Fruit fly (Drosophila melanogaster): ENCODE data around the gene sick.

sick gene

DNA sequence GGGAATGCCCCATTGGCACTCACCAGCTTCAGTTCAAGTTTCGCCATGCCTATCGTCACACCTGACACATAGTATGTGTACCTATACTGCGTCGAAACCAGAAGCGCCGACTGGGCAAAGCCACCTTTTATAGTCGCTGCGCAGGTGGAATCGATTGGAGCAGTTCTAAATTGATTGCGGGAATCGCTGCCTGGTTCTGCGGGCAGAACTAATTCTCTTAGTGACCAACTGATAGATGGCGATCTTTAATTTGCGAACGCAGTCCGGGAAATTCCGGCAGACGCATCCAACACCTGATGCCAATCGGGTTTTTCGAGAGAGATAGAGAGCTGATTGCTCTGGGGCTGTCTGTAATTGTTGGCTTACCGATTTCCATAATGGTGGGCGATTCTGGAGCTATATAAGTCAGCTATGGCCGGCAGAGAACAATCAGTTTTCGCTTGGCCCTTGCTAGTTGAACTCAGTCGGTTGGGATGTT lies 166.1 kb downstream of the sick start, which contains the start of the genes CG13965 and CG16772:
TSS of gene CG13965 (minus strand) at position 101 of the 478 bp plus-strand sequence.
TSS of gene CG16772 (plus strand) at position 428 of the 478 bp plus-strand sequence.
- no peak for TF ChIP-seq Pif1A (GFP tag; optimal IDR thresholded peaks at IDR 0.05)
- TF ChIP-seq CG10348 (GFP tag; IDR thresholded peaks at IDR 0.05): no peak
- TF ChIP-seq CG4496 (GFP tag; IDR thresholded peaks at IDR 0.05): no peak
- TF ChIP-seq CG15710 (tag; optimal IDR thresholded peaks at IDR 0.05): no peak
- no peak for TF ChIP-seq Snoo (tag; optimal IDR thresholded peaks at IDR 0.05)
- TF ChIP-seq CG13204 (GFP tag; optimal IDR thresholded peaks at IDR 0.05): no peak
- no peak for TF ChIP-seq CG17806 (tag; optimal IDR thresholded peaks at IDR 0.05)
- TF ChIP-seq CG12605 (GFP tag; IDR thresholded peaks at IDR 0.05): no peak
- no peak for TF ChIP-seq EcR (GFP tag; optimal IDR thresholded peaks at IDR 0.05)
- TF ChIP-seq D1 (tag; optimal IDR thresholded peaks at IDR 0.05): no peak
- TF ChIP-seq CG34367 (tag; optimal IDR thresholded peaks at IDR 0.05): no peak

DNA sequence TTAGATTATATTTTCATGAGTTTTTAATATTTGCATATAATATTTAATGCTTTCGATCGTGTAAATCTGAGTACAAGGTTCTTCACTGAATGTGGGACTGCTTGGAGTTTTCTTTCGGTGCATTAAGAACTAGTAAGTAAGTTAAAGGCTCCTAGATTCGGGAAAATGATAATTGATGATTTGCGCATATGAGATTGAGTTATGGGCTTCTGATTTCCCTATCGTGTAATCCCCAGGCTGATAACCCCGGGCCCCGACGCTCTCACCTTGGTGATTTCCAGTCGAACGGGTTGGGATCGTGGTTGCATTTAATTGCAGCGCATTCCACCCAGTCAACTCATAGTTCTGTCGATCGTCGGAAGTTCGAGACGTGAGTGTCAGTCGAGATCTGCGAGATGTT lies 167.7 kb downstream of the sick start, which contains the start of gene CG10680:
TSS of gene CG10680 (plus strand) at position 301 of the 400 bp plus-strand sequence.
- TF ChIP-seq CG4496 (GFP tag; IDR thresholded peaks at IDR 0.05) (no peak), EcR (GFP tag; optimal IDR thresholded peaks at IDR 0.05) (peak; percentile 6), CG34367 (tag; optimal IDR thresholded peaks at IDR 0.05) (no peak)

DNA sequence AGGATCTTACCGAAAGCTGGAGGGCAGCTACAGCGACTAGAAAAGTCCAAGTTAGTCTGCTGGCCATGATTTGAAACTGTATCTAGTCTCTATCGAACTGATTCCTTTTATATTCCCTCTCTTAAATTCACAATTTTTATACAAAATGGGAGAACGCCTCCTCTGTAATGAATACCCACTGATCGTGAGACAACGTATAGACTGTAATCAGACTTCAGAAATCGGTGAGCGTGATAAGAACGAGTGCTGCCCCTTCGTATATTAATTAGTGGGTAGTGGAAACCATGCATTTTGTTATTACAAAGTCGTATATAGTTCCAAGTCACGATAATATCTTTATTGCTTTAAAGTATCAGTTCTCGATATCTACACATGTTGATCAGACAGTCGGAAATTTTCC lies 170.2 kb downstream of the sick start, which contains the start of gene OS9:
TSS of gene OS9 (minus strand) at position 101 of the 400 bp plus-strand sequence.
- no peak for TF ChIP-seq Ets98B (GFP tag; IDR thresholded peaks at IDR 0.05)
- no peak for TF ChIP-seq D1 (tag; optimal IDR thresholded peaks at IDR 0.05)
- no peak for TF ChIP-seq CG8301 (tag; optimal IDR thresholded peaks at IDR 0.05)
- TF ChIP-seq CG34367 (tag; optimal IDR thresholded peaks at IDR 0.05): no peak

dm6 chr2L:19967390-19967789 lies 171.2 kb downstream of the sick start, which contains the start of gene Hf:
Hf (minus strand) TSS chr2L:19967685.
- no peak for TF ChIP-seq CG17806 (tag; optimal IDR thresholded peaks at IDR 0.05)
- no peak for TF ChIP-seq EcR (GFP tag; optimal IDR thresholded peaks at IDR 0.05)
- no peak for TF ChIP-seq CG10348 (GFP tag; IDR thresholded peaks at IDR 0.05)
- TF ChIP-seq CG8159 (tag; optimal IDR thresholded peaks at IDR 0.05): no peak
- TF ChIP-seq CG32121 (GFP tag; IDR thresholded peaks at IDR 0.05): no peak
- no peak for TF ChIP-seq CG13204 (GFP tag; optimal IDR thresholded peaks at IDR 0.05)
- no peak for TF ChIP-seq CG34367 (tag; optimal IDR thresholded peaks at IDR 0.05)
- no peak for TF ChIP-seq CG12605 (GFP tag; IDR thresholded peaks at IDR 0.05)
- TF ChIP-seq Pif1B (GFP tag; optimal IDR thresholded peaks at IDR 0.05): no peak
- TF ChIP-seq rn (GFP tag; IDR thresholded peaks at IDR 0.05): no peak
- TF ChIP-seq CG8301 (tag; optimal IDR thresholded peaks at IDR 0.05): no peak
- TF ChIP-seq Pif1A (GFP tag; optimal IDR thresholded peaks at IDR 0.05): no peak
- TF ChIP-seq CG14655 (GFP tag; optimal IDR thresholded peaks at IDR 0.05): no peak
- TF ChIP-seq CG15710 (tag; optimal IDR thresholded peaks at IDR 0.05): no peak
- no peak for TF ChIP-seq Snoo (tag; optimal IDR thresholded peaks at IDR 0.05)
- no peak for TF ChIP-seq gl (tag; optimal IDR thresholded peaks at IDR 0.05)
- no peak for TF ChIP-seq CG4496 (GFP tag; IDR thresholded peaks at IDR 0.05)
- no peak for TF ChIP-seq CG9948 (tag; optimal IDR thresholded peaks at IDR 0.05)

DNA sequence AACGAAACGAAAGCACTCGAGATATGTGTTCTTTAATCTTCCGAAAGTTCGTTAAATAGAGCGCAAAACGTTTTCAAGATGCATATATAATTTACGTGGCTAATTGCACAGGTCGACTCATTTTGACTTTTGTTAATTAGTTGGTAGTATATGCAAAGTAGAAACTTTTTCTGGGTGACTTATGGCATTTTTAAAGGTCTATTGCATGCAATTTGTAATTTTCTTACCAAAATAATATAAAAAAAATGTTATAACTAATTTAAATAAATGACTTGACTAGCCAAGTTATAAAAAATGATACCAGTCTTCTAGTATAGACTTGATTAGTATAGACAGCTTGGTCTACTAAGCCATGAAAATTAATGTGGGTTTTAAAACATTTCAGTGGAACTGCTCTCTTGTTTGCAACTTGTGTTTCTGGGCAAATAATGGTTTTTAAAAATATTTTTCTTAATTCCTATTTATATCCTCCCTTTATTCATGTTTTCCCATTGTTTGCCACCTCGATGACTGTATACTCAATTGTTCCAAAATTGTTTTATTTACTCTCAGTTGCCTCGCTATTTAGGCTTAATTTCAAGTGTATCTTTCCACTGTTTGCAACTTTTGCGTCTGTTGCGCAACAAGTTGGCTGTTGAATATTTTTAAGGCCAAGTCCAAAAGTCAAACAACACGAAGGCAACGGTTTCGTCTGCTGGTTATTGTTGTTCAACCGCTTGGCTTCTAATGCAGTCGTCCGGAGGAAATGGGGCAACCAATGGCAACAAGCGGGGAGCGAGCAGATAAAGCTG lies 191.9 kb downstream of the sick start:
- TF ChIP-seq CG32121 (GFP tag; IDR thresholded peaks at IDR 0.05): 0 out of 2 replicates have a peak, but pooled peaks have one; percentile 26
- TF ChIP-seq CG4496 (GFP tag; IDR thresholded peaks at IDR 0.05): no peak
- TF ChIP-seq CG14655 (GFP tag; optimal IDR thresholded peaks at IDR 0.05): peak; percentile 45

- TF ChIP-seq CG14655 (GFP tag; optimal IDR thresholded peaks at IDR 0.05): peak; percentile 33
- peak; percentile 27 for TF ChIP-seq CG8159 (tag; optimal IDR thresholded peaks at IDR 0.05)
- no peak for TF ChIP-seq gl (tag; optimal IDR thresholded peaks at IDR 0.05)
- TF ChIP-seq CG15710 (tag; optimal IDR thresholded peaks at IDR 0.05): peak; percentile 9
Observed at dm6 chr2L:19989658-19990362, 193.6 kb downstream of the sick start.

- TF ChIP-seq CG9948 (tag; optimal IDR thresholded peaks at IDR 0.05): no peak
- no peak for TF ChIP-seq Pif1B (GFP tag; optimal IDR thresholded peaks at IDR 0.05)
- no peak for TF ChIP-seq CG14655 (GFP tag; optimal IDR thresholded peaks at IDR 0.05)
Observed at dm6 chr2L:19992427-19992998, 196.3 kb downstream of the sick start.
